Worm (Caenorhabditis elegans) whole organism, early embryonic: Measurements from ENCODE around the gene srx-64.

Experiments
- aly-1 ChIP-seq: sonication (generic microtip); optimal IDR thresholded peaks from 2 replicates; lab custom pipeline; 2016; ENCODE audit warnings: missing genetic modification characterization, missing compliant biosample characterization
- ama-1 ChIP-seq: fragments of 150-350 bp; optimal IDR thresholded peaks from 2 replicates; lab custom pipeline; 2014
- ceh-13 ChIP-seq: fragments of 200-800 bp; sonication (Bioruptor generic); optimal IDR thresholded peaks from 2 replicates; lab custom pipeline; 2018; ENCODE audit warnings: mild to moderate bottlenecking, missing genetic modification characterization, missing compliant biosample characterization
- pes-1 ChIP-seq: fragments of 200-800 bp; sonication (Bioruptor generic); IDR thresholded peaks from 2 replicates; pipeline ENCODE4 v1.3.6; 2022; ENCODE audit warnings: missing genetic modification reagents, missing genetic modification characterization, missing compliant biosample characterization

ce11 chrV:3970410-3970809 lies 41.2 kb downstream of the srx-64 start, which contains the start of gene cyp-34A9:
- TF ChIP-seq ama-1 (lab: Kevin White, UChicago) (no peak), pes-1 (no peak), aly-1 (tag; lab: Kevin White, UChicago) (no peak), ceh-13 (GFP tag; lab: Kevin White, UChicago) (no peak)
